Fruit fly (Drosophila melanogaster) whole organism, embryonic: ENCODE measurements around the gene Dus3.
A peak's percentile ranks its signal among the peaks of the same experiment; 100 is the strongest.

Source experiments
- Antp ChIP-seq: fragments of 200-800 bp; sonication (Bioruptor generic); optimal IDR thresholded peaks from 3 replicates; lab custom pipeline; 2016; ENCODE audit warnings: missing biosample characterization, missing genetic modification characterization
- CG11247 ChIP-seq: fragments of 200-800 bp; sonication (Bioruptor generic); IDR thresholded peaks from 2 replicates; pipeline ENCODE4 v1.3.6; 2022; ENCODE audit warnings: missing biosample characterization, missing genetic modification characterization
- CG11398 ChIP-seq: fragments of 200-800 bp; sonication (Bioruptor generic); optimal IDR thresholded peaks from 2 replicates; lab custom pipeline; 2016; ENCODE audit warnings: missing biosample characterization, missing genetic modification characterization
- CG12071 ChIP-seq: fragments of 200-800 bp; sonication (Bioruptor generic); optimal IDR thresholded peaks from 3 replicates; lab custom pipeline; 2018; ENCODE audit warnings: missing biosample characterization, mild to moderate bottlenecking, missing genetic modification characterization
- CG1233 ChIP-seq: fragments of 200-800 bp; sonication (Bioruptor generic); optimal IDR thresholded peaks from 4 replicates; lab custom pipeline; 2018; ENCODE audit warnings: missing biosample characterization, mild to moderate bottlenecking, missing genetic modification characterization
- CG12659 ChIP-seq: fragments of 200-800 bp; sonication (Bioruptor generic); optimal IDR thresholded peaks from 3 replicates; lab custom pipeline; 2017; ENCODE audit warnings: mild to moderate bottlenecking, missing biosample characterization, missing genetic modification reagents, missing genetic modification characterization
- CG13287 ChIP-seq: fragments of 200-800 bp; sonication (Bioruptor generic); IDR thresholded peaks from 2 replicates; pipeline ENCODE4 v1.3.6; 2022; ENCODE audit warnings: missing biosample characterization, missing genetic modification characterization; ENCODE audit not compliant: partially characterized antibody
- CG13296 ChIP-seq: fragments of 200-800 bp; sonication (Bioruptor generic); optimal IDR thresholded peaks from 3 replicates; lab custom pipeline; 2018; ENCODE audit warnings: missing biosample characterization, mild to moderate bottlenecking, missing genetic modification characterization
- CG13424 ChIP-seq: fragments of 200-800 bp; sonication (Bioruptor generic); optimal IDR thresholded peaks from 2 replicates; lab custom pipeline; 2019; ENCODE audit warnings: missing biosample characterization, mild to moderate bottlenecking, missing genetic modification characterization, moderate library complexity
- CG15073 ChIP-seq: fragments of 200-800 bp; sonication (Bioruptor generic); optimal IDR thresholded peaks from 2 replicates; lab custom pipeline; 2016; ENCODE audit warnings: missing biosample characterization, missing genetic modification characterization
- CG15696 ChIP-seq: fragments of 200-800 bp; sonication (Bioruptor generic); optimal IDR thresholded peaks from 2 replicates; lab custom pipeline; 2019; ENCODE audit warnings: missing biosample characterization, mild to moderate bottlenecking, missing genetic modification characterization, moderate library complexity
- CG1603 ChIP-seq: fragments of 200-800 bp; sonication (Bioruptor generic); optimal IDR thresholded peaks from 2 replicates; lab custom pipeline; 2019; ENCODE audit warnings: missing biosample characterization, mild to moderate bottlenecking, missing genetic modification characterization, moderate library complexity
- CG17328 ChIP-seq: fragments of 200-800 bp; sonication (Bioruptor generic); IDR thresholded peaks from 2 replicates; pipeline ENCODE4 v1.3.6; 2022; ENCODE audit warnings: missing biosample characterization, missing genetic modification characterization
- CG2129 ChIP-seq: fragments of 200-800 bp; sonication (Bioruptor generic); IDR thresholded peaks from 2 replicates; pipeline ENCODE4 v1.3.6; 2022; ENCODE audit warnings: missing biosample characterization, missing genetic modification characterization; ENCODE audit not compliant: partially characterized antibody
- CG2199 ChIP-seq: fragments of 200-800 bp; sonication (Bioruptor generic); IDR thresholded peaks from 3 replicates; pipeline ENCODE4 v1.3.6; 2022; ENCODE audit warnings: missing biosample characterization, missing genetic modification characterization
- CG2202 ChIP-seq: fragments of 200-800 bp; sonication (Bioruptor generic); optimal IDR thresholded peaks from 2 replicates; lab custom pipeline; 2018; ENCODE audit warnings: missing biosample characterization, mild to moderate bottlenecking, missing genetic modification characterization
- CG5245 ChIP-seq: fragments of 200-800 bp; sonication (Bioruptor generic); optimal IDR thresholded peaks from 3 replicates; lab custom pipeline; 2016; ENCODE audit warnings: missing biosample characterization, missing genetic modification characterization
- CG7786 ChIP-seq: fragments of 200-800 bp; sonication (Bioruptor generic); optimal IDR thresholded peaks from 2 replicates; lab custom pipeline; 2016; ENCODE audit warnings: missing biosample characterization, missing genetic modification characterization
- CG8359 ChIP-seq: fragments of 200-800 bp; sonication (Bioruptor generic); optimal IDR thresholded peaks from 2 replicates; lab custom pipeline; 2017; ENCODE audit warnings: missing biosample characterization, mild to moderate bottlenecking, missing genetic modification characterization, borderline replicate concordance
- CG9797 ChIP-seq: fragments of 200-800 bp; sonication (Bioruptor generic); optimal IDR thresholded peaks from 3 replicates; lab custom pipeline; 2018; ENCODE audit warnings: missing biosample characterization, mild to moderate bottlenecking, missing genetic modification characterization
- CHES-1-like ChIP-seq: fragments of 200-800 bp; sonication (Bioruptor generic); optimal IDR thresholded peaks from 2 replicates; lab custom pipeline; 2016; ENCODE audit warnings: missing biosample characterization, missing genetic modification characterization
- Ets97D ChIP-seq: fragments of 200-800 bp; sonication (Bioruptor generic); optimal IDR thresholded peaks from 3 replicates; lab custom pipeline; 2016; ENCODE audit warnings: missing biosample characterization, missing genetic modification characterization
- Fer1 ChIP-seq: fragments of 200-800 bp; sonication (Bioruptor generic); optimal IDR thresholded peaks from 2 replicates; lab custom pipeline; 2017; ENCODE audit warnings: missing biosample characterization, mild to moderate bottlenecking, missing genetic modification characterization
- GATAe ChIP-seq: fragments of 200-800 bp; sonication (Bioruptor generic); conservative IDR thresholded peaks from 2 replicates; pipeline ENCODE4 v1.3.6; 2022; ENCODE audit warnings: missing biosample characterization, missing genetic modification characterization
- H15 ChIP-seq: fragments of 200-800 bp; sonication (Bioruptor generic); IDR thresholded peaks from 3 replicates; pipeline ENCODE4 v1.3.6; 2022; ENCODE audit warnings: missing biosample characterization, missing genetic modification characterization
- Hey ChIP-seq: fragments of 200-800 bp; sonication (Bioruptor generic); optimal IDR thresholded peaks from 3 replicates; lab custom pipeline; 2018; ENCODE audit warnings: missing biosample characterization, mild to moderate bottlenecking, missing genetic modification characterization
- Lim3 ChIP-seq: fragments of 200-800 bp; sonication (Bioruptor generic); IDR thresholded peaks from 2 replicates; pipeline ENCODE4 v1.3.6; 2022; ENCODE audit warnings: missing biosample characterization, missing genetic modification characterization
- MBD-R2 ChIP-seq: fragments of 200-800 bp; sonication (Bioruptor generic); IDR thresholded peaks from 2 replicates; pipeline ENCODE4 v1.3.6; 2022; ENCODE audit warnings: missing biosample characterization, missing genetic modification characterization
- Myb ChIP-seq: fragments of 200-800 bp; sonication (Bioruptor generic); optimal IDR thresholded peaks from 2 replicates; lab custom pipeline; 2016; ENCODE audit warnings: missing biosample characterization, missing genetic modification characterization
- Six4 ChIP-seq: fragments of 200-800 bp; sonication (Bioruptor generic); optimal IDR thresholded peaks from 2 replicates; lab custom pipeline; 2016; ENCODE audit warnings: missing biosample characterization, missing genetic modification characterization
- Sox102F ChIP-seq: fragments of 200-800 bp; sonication (Bioruptor generic); optimal IDR thresholded peaks from 2 replicates; lab custom pipeline; 2018; ENCODE audit warnings: missing biosample characterization, mild to moderate bottlenecking, missing genetic modification characterization, moderate library complexity
- Xbp1 ChIP-seq: fragments of 200-800 bp; sonication (Bioruptor generic); optimal IDR thresholded peaks from 3 replicates; lab custom pipeline; 2016; ENCODE audit warnings: missing biosample characterization, mild to moderate bottlenecking, missing genetic modification characterization
- bigmax ChIP-seq: fragments of 200-800 bp; sonication (Bioruptor generic); optimal IDR thresholded peaks from 2 replicates; lab custom pipeline; 2018; ENCODE audit warnings: missing biosample characterization, mild to moderate bottlenecking, missing genetic modification characterization
- bsh ChIP-seq, 2 experiments: fragments of 200-800 bp; sonication (Bioruptor generic); optimal IDR thresholded peaks; 2 replicates each; lab custom pipeline; 2017 to 2018; ENCODE audit warnings: mild to moderate bottlenecking in 2 of 2, missing biosample characterization in 2 of 2, missing genetic modification characterization in 2 of 2, moderate library complexity in 1 of 2
- chm ChIP-seq: fragments of 200-800 bp; sonication (Bioruptor generic); IDR thresholded peaks from 2 replicates; pipeline ENCODE4 v1.3.6; 2022; ENCODE audit warnings: missing biosample characterization, missing genetic modification characterization
- dan ChIP-seq: fragments of 200-800 bp; sonication (Bioruptor generic); IDR thresholded peaks from 2 replicates; pipeline ENCODE4 v1.3.6; 2022; ENCODE audit warnings: missing biosample characterization, missing genetic modification characterization
- danr ChIP-seq: fragments of 200-800 bp; sonication (Bioruptor generic); IDR thresholded peaks from 2 replicates; pipeline ENCODE4 v1.3.6; 2022; ENCODE audit warnings: missing biosample characterization, missing genetic modification characterization
- ham ChIP-seq: fragments of 200-800 bp; sonication (Bioruptor generic); IDR thresholded peaks from 2 replicates; pipeline ENCODE4 v1.3.6; 2022; ENCODE audit warnings: missing biosample characterization, missing genetic modification characterization
- hb ChIP-seq: fragments of 200-800 bp; sonication (Bioruptor generic); IDR thresholded peaks from 3 replicates; pipeline ENCODE4 v1.3.6; 2022; ENCODE audit warnings: missing biosample characterization, missing genetic modification characterization; ENCODE audit not compliant: partially characterized antibody
- ind ChIP-seq: fragments of 200-800 bp; sonication (Bioruptor generic); optimal IDR thresholded peaks from 3 replicates; lab custom pipeline; 2016; ENCODE audit warnings: missing biosample characterization, missing genetic modification characterization
- nerfin-2 ChIP-seq: fragments of 200-800 bp; sonication (Bioruptor generic); IDR thresholded peaks from 2 replicates; pipeline ENCODE4 v1.3.6; 2022; ENCODE audit warnings: missing biosample characterization, missing genetic modification characterization; ENCODE audit not compliant: partially characterized antibody
- nmo ChIP-seq: fragments of 200-800 bp; sonication (Bioruptor generic); optimal IDR thresholded peaks from 2 replicates; lab custom pipeline; 2018; ENCODE audit warnings: missing biosample characterization, mild to moderate bottlenecking, missing genetic modification characterization, moderate library complexity
- pan ChIP-seq, 4 experiments: fragments of >200 bp in 3 of 4; fragments of 200-800 bp in 1 of 4; sonication (Bioruptor generic) in 1 of 4; optimal IDR thresholded peaks in 3 of 4; IDR thresholded peaks in 1 of 4; 2 replicates each; pipeline versions ENCODE4 v1.3.6 to Lab custom; 2017 to 2022; ENCODE audit warnings: missing biosample characterization in 2 of 4, missing genetic modification characterization in 2 of 4, mixed read lengths in 1 of 4
- pho ChIP-seq: fragments of 200-800 bp; sonication (Bioruptor generic); optimal IDR thresholded peaks from 2 replicates; lab custom pipeline; 2016; ENCODE audit warnings: missing biosample characterization, missing genetic modification characterization
- pzg ChIP-seq: fragments of 200-800 bp; sonication (Bioruptor generic); optimal IDR thresholded peaks from 3 replicates; lab custom pipeline; 2018; ENCODE audit warnings: missing biosample characterization, mild to moderate bottlenecking, missing genetic modification characterization, moderate library complexity
- run ChIP-seq: fragments of 200-800 bp; sonication (Bioruptor generic); optimal IDR thresholded peaks from 3 replicates; lab custom pipeline; 2018; ENCODE audit warnings: missing biosample characterization, mild to moderate bottlenecking, missing genetic modification characterization
- salm ChIP-seq: fragments of 200-800 bp; sonication (Bioruptor generic); optimal IDR thresholded peaks from 2 replicates; lab custom pipeline; 2018; ENCODE audit warnings: missing biosample characterization, mild to moderate bottlenecking, missing genetic modification characterization
- sr ChIP-seq: fragments of 200-800 bp; sonication (Bioruptor generic); IDR thresholded peaks from 3 replicates; pipeline ENCODE4 v1.3.6; 2022; ENCODE audit warnings: missing biosample characterization, missing genetic modification characterization
- zen2 ChIP-seq: fragments of 200-800 bp; sonication (Bioruptor generic); IDR thresholded peaks from 3 replicates; pipeline ENCODE4 v1.3.6; 2022; ENCODE audit warnings: missing biosample characterization, missing genetic modification characterization; ENCODE audit not compliant: partially characterized antibody

Gene Dus3

dm6 chr2L:19790553-19791320 lies 32.1 kb downstream of the Dus3 start (continued):
- TF ChIP-seq CG13287 = no peak
- TF ChIP-seq CG13424 = no peak
- TF ChIP-seq CG1233 = no peak
- no peak for TF ChIP-seq MBD-R2 (GFP tag; lab: Robert Waterston, UW)
- no peak for TF ChIP-seq CG5245
- TF ChIP-seq pho (GFP tag; lab: Kevin White, UChicago) = no peak
- no peak for TF ChIP-seq salm (tag; lab: Kevin White, UChicago)
- no peak for TF ChIP-seq CHES-1-like (GFP tag; lab: Kevin White, UChicago)
- peak; percentile 30 for TF ChIP-seq nmo (GFP tag; lab: Kevin White, UChicago)
- TF ChIP-seq H15 (GFP tag; lab: Robert Waterston, UW) = no peak
- TF ChIP-seq CG9797 (GFP tag; lab: Kevin White, UChicago) = no peak
- no peak for TF ChIP-seq Lim3 (GFP tag; lab: Robert Waterston, UW)
- no peak for TF ChIP-seq Fer1
- TF ChIP-seq CG8359 = no peak
- no peak for TF ChIP-seq dan (GFP tag; lab: Robert Waterston, UW)
- no peak for TF ChIP-seq hb (GFP tag; lab: Robert Waterston, UW)
- TF ChIP-seq CG11398 (GFP tag; lab: Kevin White, UChicago) = no peak
- no peak for TF ChIP-seq bsh (GFP tag; optimal IDR thresholded peaks at IDR 0.05; lab: Kevin White, UChicago)
- no peak for TF ChIP-seq chm (GFP tag; lab: Robert Waterston, UW)
- TF ChIP-seq pzg (GFP tag; lab: Kevin White, UChicago) = peak; percentile 11
- no peak for TF ChIP-seq CG13296 (GFP tag; lab: Kevin White, UChicago)
- no peak for TF ChIP-seq Myb
- TF ChIP-seq CG2202 (tag; lab: Kevin White, UChicago) = no peak
- TF ChIP-seq CG7786 = no peak
- no peak for TF ChIP-seq nerfin-2 (GFP tag; lab: Robert Waterston, UW)
- no peak for TF ChIP-seq Xbp1
- no peak for TF ChIP-seq bigmax
- no peak for TF ChIP-seq CG1603
- no peak for TF ChIP-seq Ets97D
- no peak for TF ChIP-seq danr (GFP tag; lab: Robert Waterston, UW)
- no peak for TF ChIP-seq GATAe (GFP tag; lab: Robert Waterston, UW)
- TF ChIP-seq CG15696 = no peak
- TF ChIP-seq CG12659 (GFP tag; lab: Kevin White, UChicago) = no peak
- TF ChIP-seq CG2129 (GFP tag; lab: Robert Waterston, UW) = no peak
- TF ChIP-seq Antp (GFP tag; lab: Kevin White, UChicago) = no peak
- TF ChIP-seq CG17328 (GFP tag; lab: Robert Waterston, UW) = no peak
- TF ChIP-seq CG2199 (GFP tag; lab: Robert Waterston, UW) = 0 out of 3 replicates have a peak, but pooled peaks have one; percentile 65
- no peak for TF ChIP-seq run
- TF ChIP-seq CG15073 (GFP tag; lab: Kevin White, UChicago) = no peak
- no peak for TF ChIP-seq ind
- TF ChIP-seq Hey (tag; lab: Kevin White, UChicago) = no peak
- TF ChIP-seq pan (optimal IDR thresholded peaks at IDR 0.05; lab: Kevin White, UChicago) = no peak
- TF ChIP-seq pan (GFP tag; optimal IDR thresholded peaks at IDR 0.05 in 1 of 2, IDR thresholded peaks at IDR 0.05 in 1 of 2) = no peak
- TF ChIP-seq Six4 (GFP tag; lab: Kevin White, UChicago) = no peak
- TF ChIP-seq CG12071 = no peak
- no peak for TF ChIP-seq zen2
- TF ChIP-seq ham (GFP tag; lab: Robert Waterston, UW) = no peak
- no peak for TF ChIP-seq sr (GFP tag; lab: Robert Waterston, UW)
- no peak for TF ChIP-seq CG11247
- TF ChIP-seq Sox102F (GFP tag; lab: Kevin White, UChicago) = no peak
